Worm (Caenorhabditis elegans) whole organism, young adult: Measurements from ENCODE around the gene srx-2.
A peak's percentile ranks its signal among the peaks of the same experiment; 100 is the strongest.

Experiments
- B0261.1 ChIP-seq: sonication (generic microtip); optimal IDR thresholded peaks from 2 replicates; lab custom pipeline; 2016; ENCODE audit warnings: mild to moderate bottlenecking, missing genetic modification characterization, moderate library complexity, missing compliant biosample characterization
- F49E8.2 ChIP-seq: sonication (generic microtip); optimal IDR thresholded peaks from 3 replicates; lab custom pipeline; 2017; ENCODE audit warnings: missing genetic modification characterization, mild to moderate bottlenecking, missing compliant biosample characterization, antibody characterized with exemption, moderate library complexity; ENCODE audit not compliant: insufficient read depth
- Y56A3A.18 ChIP-seq: fragments of 200-800 bp; sonication (Bioruptor generic); IDR thresholded peaks from 2 replicates; pipeline ENCODE4 v1.3.6; 2022; ENCODE audit warnings: missing genetic modification reagents, missing genetic modification characterization, missing compliant biosample characterization
- Y67H2A.10 ChIP-seq: fragments of 200-800 bp; sonication (Bioruptor generic); conservative IDR thresholded peaks from 2 replicates; pipeline ENCODE4 v1.3.6; 2022; ENCODE audit warnings: missing genetic modification reagents, missing genetic modification characterization, missing compliant biosample characterization
- Y95B8A.8 ChIP-seq: fragments of 200-800 bp; sonication (Bioruptor generic); IDR thresholded peaks from 2 replicates; pipeline ENCODE4 v1.3.6; 2022; ENCODE audit warnings: missing genetic modification reagents, missing genetic modification characterization, missing compliant biosample characterization
- ama-1 ChIP-seq, 3 experiments: fragments of 150-350 bp in 1 of 3; sonication (generic microtip) in 2 of 3; optimal IDR thresholded peaks; 2 replicates each; lab custom pipeline; 2014 to 2018; ENCODE audit warnings: missing biosample characterization in 2 of 3, missing genetic modification characterization in 2 of 3, missing genetic modification reagents in 2 of 3
- aptf-3 ChIP-seq: fragments of 200-800 bp; sonication (Bioruptor generic); IDR thresholded peaks from 2 replicates; pipeline ENCODE4 v1.3.6; 2022; ENCODE audit warnings: missing genetic modification characterization, missing compliant biosample characterization
- athp-1 ChIP-seq: sonication (generic microtip); optimal IDR thresholded peaks from 2 replicates; lab custom pipeline; 2017; ENCODE audit warnings: mild to moderate bottlenecking, missing genetic modification characterization, missing compliant biosample characterization
- ccch-3 ChIP-seq: fragments of 200-800 bp; sonication (Bioruptor generic); optimal IDR thresholded peaks from 2 replicates; lab custom pipeline; 2018; ENCODE audit warnings: mild to moderate bottlenecking, missing genetic modification characterization, missing compliant biosample characterization
- cebp-1 ChIP-seq, 2 experiments: fragments of 200-800 bp in 1 of 2; sonication (Bioruptor generic) in 1 of 2; sonication (generic microtip) in 1 of 2; IDR thresholded peaks in 1 of 2; optimal IDR thresholded peaks in 1 of 2; 2 replicates each; pipeline versions ENCODE4 v1.3.6 to Lab custom; 2017 to 2022; ENCODE audit warnings: missing compliant biosample characterization in 2 of 2, missing genetic modification characterization in 2 of 2, mild to moderate bottlenecking in 1 of 2, missing genetic modification reagents in 1 of 2, moderate library complexity in 1 of 2
- cebp-2 ChIP-seq: fragments of 200-800 bp; sonication (Bioruptor generic); IDR thresholded peaks from 2 replicates; pipeline ENCODE4 v1.3.6; 2022; ENCODE audit warnings: missing genetic modification characterization, missing compliant biosample characterization
- chd-7 ChIP-seq: sonication (generic microtip); optimal IDR thresholded peaks from 2 replicates; lab custom pipeline; 2016; ENCODE audit warnings: mild to moderate bottlenecking, missing genetic modification characterization, moderate library complexity, missing compliant biosample characterization
- dpl-1 ChIP-seq: fragments of 150-350 bp; optimal IDR thresholded peaks from 2 replicates; lab custom pipeline; 2014; ENCODE audit warnings: missing biosample characterization, missing genetic modification reagents, missing genetic modification characterization
- ekl-4 ChIP-seq: fragments of 200-800 bp; sonication (Bioruptor generic); IDR thresholded peaks from 2 replicates; pipeline ENCODE4 v1.3.6; 2022; ENCODE audit warnings: missing genetic modification reagents, missing genetic modification characterization, missing compliant biosample characterization
- hmg-1.2 ChIP-seq: fragments of 200-800 bp; sonication (Bioruptor generic); IDR thresholded peaks from 2 replicates; pipeline ENCODE4 v1.3.6; 2022; ENCODE audit warnings: missing genetic modification reagents, missing genetic modification characterization, missing compliant biosample characterization
- lag-1 ChIP-seq: fragments of 200-800 bp; sonication (Bioruptor generic); IDR thresholded peaks from 2 replicates; pipeline ENCODE4 v1.3.6; 2022; ENCODE audit warnings: missing genetic modification reagents, missing genetic modification characterization, missing compliant biosample characterization
- let-607 ChIP-seq, 2 experiments: fragments of 200-800 bp in 1 of 2; sonication (Bioruptor generic) in 1 of 2; sonication (generic microtip) in 1 of 2; optimal IDR thresholded peaks; 2 replicates each; lab custom pipeline; 2016 to 2018; ENCODE audit warnings: mild to moderate bottlenecking in 2 of 2, missing compliant biosample characterization in 2 of 2, missing genetic modification characterization in 2 of 2, moderate library complexity in 2 of 2, missing genotype in 1 of 2
- lsy-27 ChIP-seq: sonication (generic microtip); optimal IDR thresholded peaks from 2 replicates; lab custom pipeline; 2017; ENCODE audit warnings: missing genetic modification characterization, mild to moderate bottlenecking, missing compliant biosample characterization, antibody characterized with exemption, missing genotype, borderline replicate concordance; ENCODE audit not compliant: insufficient read depth
- madf-10 ChIP-seq: sonication (generic microtip); optimal IDR thresholded peaks from 2 replicates; lab custom pipeline; 2016; ENCODE audit warnings: mild to moderate bottlenecking, missing genetic modification characterization, missing compliant biosample characterization
- madf-8 ChIP-seq: fragments of 200-800 bp; sonication (Bioruptor generic); conservative IDR thresholded peaks from 2 replicates; pipeline ENCODE4 v1.3.6; 2022; ENCODE audit warnings: missing genetic modification reagents, missing genetic modification characterization, missing compliant biosample characterization
- mel-28 ChIP-seq: sonication (generic microtip); optimal IDR thresholded peaks from 2 replicates; lab custom pipeline; 2016; ENCODE audit warnings: borderline replicate concordance, mild to moderate bottlenecking, missing genetic modification characterization, missing compliant biosample characterization
- mxl-1 ChIP-seq: sonication (generic microtip); optimal IDR thresholded peaks from 2 replicates; lab custom pipeline; 2016; ENCODE audit warnings: missing genetic modification characterization, missing compliant biosample characterization
- nfyb-1 ChIP-seq: fragments of 200-800 bp; sonication (Bioruptor generic); IDR thresholded peaks from 2 replicates; pipeline ENCODE4 v1.3.6; 2022; ENCODE audit warnings: missing genetic modification reagents, missing genetic modification characterization, missing compliant biosample characterization
- nhr-80 ChIP-seq: sonication (generic microtip); optimal IDR thresholded peaks from 2 replicates; lab custom pipeline; 2016; ENCODE audit warnings: missing genetic modification characterization, missing compliant biosample characterization
- nhr-90 ChIP-seq: sonication (generic microtip); optimal IDR thresholded peaks from 2 replicates; lab custom pipeline; 2016; ENCODE audit warnings: missing genotype, mild to moderate bottlenecking, missing genetic modification characterization, missing compliant biosample characterization
- repo-1 ChIP-seq: sonication (generic microtip); optimal IDR thresholded peaks from 2 replicates; lab custom pipeline; 2017; ENCODE audit warnings: mild to moderate bottlenecking, missing genetic modification characterization, missing compliant biosample characterization
- sea-2 ChIP-seq: fragments of 200-800 bp; sonication (Bioruptor generic); IDR thresholded peaks from 2 replicates; pipeline ENCODE4 v1.3.6; 2022; ENCODE audit warnings: missing genetic modification characterization, missing compliant biosample characterization
- snpc-3.4 ChIP-seq: sonication (generic microtip); optimal IDR thresholded peaks from 2 replicates; lab custom pipeline; 2017; ENCODE audit warnings: missing genetic modification characterization, mild to moderate bottlenecking, missing compliant biosample characterization, antibody characterized with exemption, moderate library complexity, missing genotype, missing genetic modification reagents
- snpc-4 ChIP-seq, 5 experiments: fragments of 150-350 bp in 1 of 5; sonication (generic microtip) in 4 of 5; optimal IDR thresholded peaks; 2 replicates each; lab custom pipeline; 2014 to 2018; ENCODE audit warnings: missing genetic modification characterization in 5 of 5, missing biosample characterization in 3 of 5, antibody characterized with exemption in 2 of 5, mild to moderate bottlenecking in 2 of 5, missing compliant biosample characterization in 2 of 5, missing genotype in 2 of 5, moderate library complexity in 2 of 5, missing genetic modification reagents in 1 of 5
- somi-1 ChIP-seq: fragments of 200-800 bp; sonication (Bioruptor generic); optimal IDR thresholded peaks from 2 replicates; lab custom pipeline; 2018; ENCODE audit warnings: mild to moderate bottlenecking, missing genetic modification characterization, missing compliant biosample characterization
- unc-130 ChIP-seq: sonication (generic microtip); optimal IDR thresholded peaks from 2 replicates; lab custom pipeline; 2016; ENCODE audit warnings: missing genetic modification reagents, missing genetic modification characterization, missing compliant biosample characterization
- ztf-28 ChIP-seq: fragments of 200-800 bp; sonication (Bioruptor generic); IDR thresholded peaks from 2 replicates; pipeline ENCODE4 v1.3.6; 2022; ENCODE audit warnings: missing genetic modification reagents, missing genetic modification characterization, missing compliant biosample characterization

srx-2 gene

DNA sequence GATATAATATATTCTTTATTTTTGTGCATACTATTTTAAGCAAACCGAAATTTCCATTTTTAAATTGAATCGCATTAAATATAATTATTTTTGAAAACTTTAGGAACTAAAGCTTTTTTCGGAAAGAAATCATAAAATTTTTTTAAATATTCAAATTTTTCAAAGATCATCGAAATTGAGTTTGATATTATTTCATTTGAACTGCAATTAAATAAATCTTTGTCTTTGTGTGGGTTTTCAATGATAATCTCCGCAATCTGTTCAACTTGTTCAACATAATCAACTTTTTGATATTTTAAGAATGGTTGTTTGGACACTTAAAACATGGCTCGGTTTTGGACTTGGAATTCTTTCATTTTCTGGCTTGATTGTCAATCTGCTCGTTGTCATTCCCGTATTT lies at the start of gene srx-2:
Gene srx-2, plus strand, starts transcription at position 301 of the 400 bp plus-strand sequence.
- no peak for TF ChIP-seq nfyb-1
- TF ChIP-seq B0261.1: no peak
- no peak for TF ChIP-seq sea-2
- TF ChIP-seq chd-7 (tag; lab: Kevin White, UChicago): no peak

DNA sequence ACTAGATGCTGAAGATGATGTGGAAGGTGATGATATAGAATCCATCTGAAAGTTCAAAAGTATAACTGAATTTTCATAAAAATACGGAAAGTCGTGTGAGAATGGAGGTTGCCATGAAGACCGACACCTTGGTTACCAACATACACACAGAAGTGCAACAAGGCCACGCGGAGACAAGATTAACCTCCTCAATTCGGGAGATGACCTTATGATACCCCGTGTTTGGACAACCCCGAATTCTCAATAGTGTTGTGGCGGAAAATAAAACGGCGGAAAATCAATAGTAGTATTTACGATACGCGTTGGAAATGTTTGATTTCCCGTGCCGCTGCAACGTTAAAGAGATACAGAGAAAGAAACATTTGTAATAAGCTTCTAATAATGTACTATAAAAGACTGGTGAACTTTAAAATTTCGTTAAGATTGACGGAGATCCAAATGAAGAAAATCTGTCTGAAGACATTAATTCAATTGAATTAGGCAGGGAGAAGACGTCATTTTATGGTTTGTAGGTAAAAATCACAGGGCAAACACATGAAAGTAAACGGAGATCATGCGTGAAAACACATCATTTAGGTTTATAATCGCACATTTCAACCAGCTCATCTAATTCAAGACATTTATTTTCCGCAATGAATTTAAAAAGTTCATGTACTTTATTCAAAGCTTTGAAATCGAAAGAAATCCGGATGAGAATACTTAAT lies 45.1 kb upstream of the srx-2 start, which contains the start of gene nhr-44:
Gene nhr-44, minus strand, starts transcription at position 51 of the 704 bp plus-strand sequence.
- TF ChIP-seq Y95B8A.8 (GFP tag; lab: Robert Waterston, UW): no peak
- TF ChIP-seq F49E8.2: no peak
- no peak for TF ChIP-seq athp-1 (tag; lab: Kevin White, UChicago)
- no peak for TF ChIP-seq unc-130 (GFP tag; lab: Kevin White, UChicago)
- TF ChIP-seq nhr-90: no peak

DNA sequence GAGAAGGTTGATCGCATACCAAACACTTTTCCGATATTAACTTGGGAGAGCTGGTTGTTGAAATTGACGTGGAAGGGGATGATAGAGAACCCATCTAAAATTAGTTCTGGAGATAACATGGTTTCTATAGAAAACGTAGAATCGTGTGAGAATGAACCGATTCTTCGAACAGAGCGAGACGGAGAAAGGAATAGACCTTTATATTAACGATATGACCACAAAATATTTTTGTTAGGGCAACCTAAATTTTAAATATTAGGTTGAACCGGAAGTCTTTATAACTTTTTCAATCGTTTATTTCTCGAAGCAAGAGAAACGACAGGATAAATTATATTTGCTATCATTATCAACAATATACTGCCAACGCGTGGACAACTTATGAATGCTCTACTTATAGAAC lies 43.2 kb upstream of the srx-2 start, which contains the start of gene nhr-219:
Gene nhr-219, minus strand, starts transcription at position 101 of the 400 bp plus-strand sequence.
- TF ChIP-seq ccch-3 (GFP tag; lab: Kevin White, UChicago): no peak
- no peak for TF ChIP-seq Y67H2A.10 (GFP tag; lab: Robert Waterston, UW)
- no peak for TF ChIP-seq aptf-3 (GFP tag; lab: Robert Waterston, UW)
- TF ChIP-seq madf-10: no peak
- no peak for TF ChIP-seq ekl-4 (GFP tag; lab: Robert Waterston, UW)
- no peak for TF ChIP-seq snpc-4 (GFP tag; optimal IDR thresholded peaks at IDR 0.05; lab: Kevin White, UChicago)
- TF ChIP-seq snpc-4 (tag; optimal IDR thresholded peaks at IDR 0.05; lab: Kevin White, UChicago): no peak
- TF ChIP-seq sea-2: no peak

DNA sequence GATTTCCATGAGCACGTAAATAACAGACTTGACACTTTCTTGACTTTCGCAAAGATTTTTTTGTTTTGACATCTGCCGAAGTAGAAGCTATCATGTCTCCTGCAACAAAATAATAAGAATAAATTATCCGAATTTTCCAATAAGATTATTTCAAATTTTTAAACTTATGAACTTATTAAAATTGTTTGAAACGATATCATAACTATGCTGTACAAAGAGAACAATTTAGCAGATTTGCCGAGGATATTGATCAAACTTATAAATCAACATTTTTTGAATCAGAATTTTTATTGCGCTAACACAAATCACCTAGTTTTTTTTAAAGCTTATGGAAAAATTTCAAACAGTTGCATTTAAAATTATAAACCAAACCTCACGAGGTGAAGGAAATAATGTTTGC lies 37.0 kb upstream of the srx-2 start, which contains the start of gene nhr-195:
Gene nhr-195, minus strand, starts transcription at position 101 of the 400 bp plus-strand sequence.
- TF ChIP-seq mel-28 (no peak), hmg-1.2 (GFP tag; lab: Robert Waterston, UW) (no peak), cebp-2 (GFP tag; lab: Robert Waterston, UW) (no peak), Y56A3A.18 (no peak), madf-8 (no peak)
- TF ChIP-seq, all 124 proteins: peak for 0

DNA sequence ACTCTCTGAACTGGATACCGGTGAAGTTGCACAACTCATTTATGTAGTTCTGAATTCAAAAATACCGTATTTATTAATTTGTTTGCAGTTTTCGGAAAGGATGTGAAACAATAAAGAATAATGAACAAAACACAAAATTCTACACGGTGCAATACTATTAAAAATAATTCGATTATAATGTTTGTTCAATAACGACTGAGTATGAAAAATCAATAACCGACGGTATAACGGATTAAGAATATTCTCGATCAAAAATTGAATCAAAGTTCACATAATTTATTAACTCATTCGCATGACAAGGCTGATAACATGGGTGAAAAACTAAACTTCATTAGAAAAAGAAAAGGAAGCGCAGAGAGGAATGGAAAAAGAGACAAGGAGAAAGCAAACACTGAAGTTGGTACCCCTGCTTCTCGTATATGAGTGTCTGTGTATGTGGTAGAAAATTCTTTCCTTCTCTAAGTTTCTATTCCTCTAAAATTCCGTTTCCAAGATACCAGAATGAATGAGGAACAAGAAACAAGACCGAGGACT lies 34.3 kb upstream of the srx-2 start, which contains the start of gene nhr-143:
Gene nhr-143, minus strand, starts transcription at position 51 of the 534 bp plus-strand sequence.
- TF ChIP-seq ztf-28 (GFP tag; lab: Robert Waterston, UW) (no peak), nhr-80 (tag; lab: Kevin White, UChicago) (peak; percentile 63)

DNA sequence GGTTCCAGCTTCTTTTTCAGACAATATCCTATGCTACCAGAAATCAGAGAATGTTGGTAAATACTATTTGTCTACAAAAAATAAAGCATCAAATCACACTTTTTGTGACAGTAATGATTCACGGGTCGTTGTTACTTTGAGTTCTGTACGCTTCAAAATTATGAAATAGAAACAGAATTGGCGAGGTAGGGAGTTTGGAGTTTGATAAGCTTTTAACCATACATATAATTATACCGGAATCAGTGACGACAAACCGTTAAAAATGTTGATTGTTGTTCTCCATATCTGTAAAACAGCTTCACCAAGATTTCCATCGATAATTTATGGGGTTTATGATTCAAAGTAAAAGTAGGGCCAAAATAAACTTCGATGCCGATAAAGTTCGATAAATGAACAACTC lies 31.4 kb upstream of the srx-2 start:
- TF ChIP-seq lag-1 (GFP tag; lab: Robert Waterston, UW): no peak
- TF ChIP-seq mxl-1 (tag; lab: Kevin White, UChicago): no peak
- peak; percentile 34; the same call in 1 of the 2 replicates for TF ChIP-seq cebp-1 (GFP tag; IDR thresholded peaks at IDR 0.05; lab: Robert Waterston, UW)
- no peak for TF ChIP-seq cebp-1 (tag; optimal IDR thresholded peaks at IDR 0.05; lab: Kevin White, UChicago)
- TF ChIP-seq F49E8.2: no peak

DNA sequence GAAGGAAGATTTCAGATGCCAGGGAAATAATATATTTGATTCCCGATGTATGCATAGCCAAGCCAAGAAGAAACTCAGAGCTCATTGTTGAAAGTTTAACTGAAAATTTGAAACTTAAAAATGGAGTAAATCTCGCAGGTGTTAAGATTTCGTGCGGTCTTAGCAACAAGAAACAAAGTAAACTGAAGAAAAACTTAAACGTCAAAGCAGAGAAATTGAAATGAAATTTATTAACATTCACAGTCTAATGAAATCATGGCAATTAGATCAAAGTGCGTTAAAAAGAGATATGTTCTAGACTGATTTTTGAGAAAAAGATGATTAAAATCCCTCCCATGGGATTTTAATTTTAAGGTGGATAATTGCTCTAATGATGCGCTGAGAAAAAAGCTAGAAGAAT lies 28.4 kb upstream of the srx-2 start, which contains the start of gene str-84:
Gene str-84, minus strand, starts transcription at position 101 of the 400 bp plus-strand sequence.
- TF ChIP-seq dpl-1 (GFP tag; lab: Kevin White, UChicago) (no peak), ama-1 (optimal IDR thresholded peaks at IDR 0.05; lab: Kevin White, UChicago) (no peak), ama-1 (GFP tag; optimal IDR thresholded peaks at IDR 0.05; lab: Kevin White, UChicago) (no peak), lsy-27 (tag; lab: Kevin White, UChicago) (no peak), let-607 (tag; optimal IDR thresholded peaks at IDR 0.05; lab: Kevin White, UChicago) (no peak), B0261.1 (no peak), snpc-3.4 (tag; lab: Kevin White, UChicago) (no peak), somi-1 (no peak), repo-1 (tag; lab: Kevin White, UChicago) (no peak)
